Fruit fly (Drosophila melanogaster): ENCODE results near the gene CG10359.

CG10359 gene

DNA sequence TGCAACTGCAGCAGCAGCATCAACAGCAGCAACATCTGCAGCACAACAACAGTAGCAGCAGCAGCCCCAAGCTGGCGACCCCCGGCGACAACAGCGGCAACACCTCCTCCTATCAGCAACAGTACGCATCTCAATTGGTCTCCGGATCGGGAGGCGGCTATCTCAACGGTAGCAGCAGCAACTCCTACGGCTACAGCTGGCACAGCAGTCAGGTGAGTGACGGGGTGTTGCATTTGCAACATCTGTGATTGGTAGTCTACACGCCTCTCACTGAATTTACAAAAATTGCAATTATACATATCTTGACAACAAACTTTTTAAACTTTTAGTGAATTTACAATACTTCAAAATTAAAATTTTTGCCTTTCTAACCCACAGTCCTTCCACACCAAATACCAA is 34.4 kb downstream of the CG10359 start:
- TF ChIP-seq Ets65A (GFP tag) (peak; percentile 62), CG12769 (tag; optimal IDR thresholded peaks at IDR 0.05) (no peak), Meics (GFP tag; optimal IDR thresholded peaks at IDR 0.05) (no peak), CG8281 (tag; optimal IDR thresholded peaks at IDR 0.05) (no peak), CG16779 (GFP tag; IDR thresholded peaks at IDR 0.05) (no peak), oc (tag; optimal IDR thresholded peaks at IDR 0.05) (no peak), CG34376 (GFP tag; optimal IDR thresholded peaks at IDR 0.05) (no peak), scrt (GFP tag; optimal IDR thresholded peaks at IDR 0.05) (no peak), zf30C (GFP tag; optimal IDR thresholded peaks at IDR 0.05) (no peak), Oaz (GFP tag; IDR thresholded peaks at IDR 0.05) (no peak), nerfin-2 (GFP tag; IDR thresholded peaks at IDR 0.05; ENCODE audit: partially characterized antibody) (no peak), CG17612 (GFP tag; IDR thresholded peaks at IDR 0.05) (no peak), sens (GFP tag) (peak; percentile 52), CG30020 (tag; optimal IDR thresholded peaks at IDR 0.05) (no peak)

dm6 chr3L:3649527-3649926 is 37.5 kb downstream of the CG10359 start:
- peak; percentile 79 for TF ChIP-seq Drgx (GFP tag; IDR thresholded peaks at IDR 0.05)
- peak; percentile 31 for TF ChIP-seq sens (GFP tag)
- TF ChIP-seq Bteb2 (GFP tag; optimal IDR thresholded peaks at IDR 0.05) = no peak
- no peak for TF ChIP-seq Fer3 (tag; optimal IDR thresholded peaks at IDR 0.05)
- TF ChIP-seq Stat92E (GFP tag; optimal IDR thresholded peaks at IDR 0.05) = no peak
- TF ChIP-seq D19A (tag; optimal IDR thresholded peaks at IDR 0.05) = no peak
- no peak for TF ChIP-seq Camta (GFP tag; optimal IDR thresholded peaks at IDR 0.05)
- TF ChIP-seq CG9215 (GFP tag; IDR thresholded peaks at IDR 0.05) = no peak
- no peak for TF ChIP-seq Oli (tag; optimal IDR thresholded peaks at IDR 0.05)
- no peak for TF ChIP-seq ham (GFP tag; IDR thresholded peaks at IDR 0.05)
- TF ChIP-seq D19B (GFP tag; optimal IDR thresholded peaks at IDR 0.05) = no peak

dm6 chr3L:3654671-3655070 is 42.7 kb downstream of the CG10359 start, which contains the start of gene CG10862:
Gene CG10862 (minus strand): TSS chr3L:3654771.
- TF ChIP-seq al (GFP tag; IDR thresholded peaks at IDR 0.05) (no peak), tap (tag; optimal IDR thresholded peaks at IDR 0.05) (no peak), aop (GFP tag; IDR thresholded peaks at IDR 0.05) (no peak), Deaf1 (tag; optimal IDR thresholded peaks at IDR 0.05) (no peak), ind (GFP tag; optimal IDR thresholded peaks at IDR 0.05) (no peak), mam (GFP tag; optimal IDR thresholded peaks at IDR 0.05) (no peak), disco-r (GFP tag; optimal IDR thresholded peaks at IDR 0.05) (no peak), CG13624 (GFP tag; optimal IDR thresholded peaks at IDR 0.05) (no peak)

- TF ChIP-seq Drgx (GFP tag; IDR thresholded peaks at IDR 0.05) (peak; percentile 76), CG10565 (GFP tag; optimal IDR thresholded peaks at IDR 0.05) (no peak), hth (optimal IDR thresholded peaks at IDR 0.05) (no peak), sens (GFP tag) (peak; percentile 39), CG11456 (GFP tag; IDR thresholded peaks at IDR 0.05) (peak; percentile 27; the same call in 1 of the 3 replicates)
Measured at dm6 chr3L:3656867-3657266, 44.9 kb downstream of the CG10359 start.

DNA sequence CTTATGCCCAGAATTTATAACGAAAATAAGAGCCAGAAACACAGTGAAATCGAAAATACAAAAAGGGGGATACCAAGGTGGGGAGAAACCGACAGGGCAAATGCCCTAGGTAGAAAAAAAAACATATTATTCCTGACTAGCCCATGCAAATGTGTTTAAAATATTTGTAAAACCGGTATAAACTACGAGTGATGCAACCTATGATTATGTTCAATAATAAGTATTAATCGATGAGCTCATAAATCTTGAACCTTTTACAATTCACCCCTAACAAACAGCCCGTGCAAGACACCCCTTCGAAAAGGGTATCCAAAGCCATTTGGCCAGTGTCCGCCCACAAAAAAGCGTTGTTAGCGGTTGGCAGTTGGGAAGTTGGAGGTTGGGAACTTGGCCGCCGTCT is 45.9 kb downstream of the CG10359 start:
- TF ChIP-seq CG4854 (GFP tag; optimal IDR thresholded peaks at IDR 0.05) (no peak), CG30403 (GFP tag; optimal IDR thresholded peaks at IDR 0.05) (no peak), pita (GFP tag; optimal IDR thresholded peaks at IDR 0.05) (no peak), zfh2 (GFP tag; optimal IDR thresholded peaks at IDR 0.05) (no peak), D19A (tag; optimal IDR thresholded peaks at IDR 0.05) (peak; percentile 49), CG1024 (GFP tag; IDR thresholded peaks at IDR 0.05) (no peak), zen (tag; optimal IDR thresholded peaks at IDR 0.05) (no peak), sens (GFP tag) (peak; percentile 61), Fer1 (GFP tag; optimal IDR thresholded peaks at IDR 0.05) (no peak), Blimp-1 (GFP tag; optimal IDR thresholded peaks at IDR 0.05) (peak; percentile 40)
